Fruit fly (Drosophila melanogaster) whole organism, embryonic: ENCODE measurements around the gene CG14227.

Experiments used
- Asciz ChIP-seq: fragments of 200-800 bp; sonication (Bioruptor generic); optimal IDR thresholded peaks from 2 replicates; lab custom pipeline; 2017; ENCODE audit warnings: missing biosample characterization, mild to moderate bottlenecking, missing genetic modification characterization, missing genetic modification reagents
- Atf6 ChIP-seq: fragments of 200-800 bp; sonication (Bioruptor generic); IDR thresholded peaks from 2 replicates; pipeline ENCODE4 v1.3.6; 2022; ENCODE audit warnings: missing biosample characterization, missing genetic modification characterization
- Awh ChIP-seq: fragments of 200-800 bp; sonication (Bioruptor generic); IDR thresholded peaks from 2 replicates; pipeline ENCODE4, ENCODE4 v1.3.6; 2022; ENCODE audit warnings: missing biosample characterization, missing genetic modification characterization
- B-H2 ChIP-seq: fragments of 200-800 bp; sonication (Bioruptor generic); optimal IDR thresholded peaks from 2 replicates; lab custom pipeline; 2018; ENCODE audit warnings: missing biosample characterization, mild to moderate bottlenecking, missing genetic modification characterization
- CG10959 ChIP-seq: fragments of 200-800 bp; sonication (Bioruptor generic); IDR thresholded peaks from 2 replicates; pipeline ENCODE4 v1.3.6; 2022; ENCODE audit warnings: missing biosample characterization, missing genetic modification characterization
- CG12299 ChIP-seq: fragments of 200-800 bp; sonication (Bioruptor generic); optimal IDR thresholded peaks from 2 replicates; lab custom pipeline; 2018; ENCODE audit warnings: missing biosample characterization, mild to moderate bottlenecking, missing genetic modification characterization
- CG12659 ChIP-seq: fragments of 200-800 bp; sonication (Bioruptor generic); optimal IDR thresholded peaks from 3 replicates; lab custom pipeline; 2017; ENCODE audit warnings: mild to moderate bottlenecking, missing biosample characterization, missing genetic modification reagents, missing genetic modification characterization
- CG12942 ChIP-seq: fragments of 200-800 bp; sonication (Bioruptor generic); optimal IDR thresholded peaks from 3 replicates; lab custom pipeline; 2016; ENCODE audit warnings: missing biosample characterization, missing genetic modification characterization
- CG13424 ChIP-seq: fragments of 200-800 bp; sonication (Bioruptor generic); optimal IDR thresholded peaks from 2 replicates; lab custom pipeline; 2019; ENCODE audit warnings: missing biosample characterization, mild to moderate bottlenecking, missing genetic modification characterization, moderate library complexity
- CG15011 ChIP-seq: fragments of 200-800 bp; sonication (Bioruptor generic); optimal IDR thresholded peaks from 3 replicates; lab custom pipeline; 2018; ENCODE audit warnings: missing biosample characterization, mild to moderate bottlenecking, missing genetic modification characterization
- CG15073 ChIP-seq: fragments of 200-800 bp; sonication (Bioruptor generic); optimal IDR thresholded peaks from 2 replicates; lab custom pipeline; 2016; ENCODE audit warnings: missing biosample characterization, missing genetic modification characterization
- CG15696 ChIP-seq: fragments of 200-800 bp; sonication (Bioruptor generic); optimal IDR thresholded peaks from 2 replicates; lab custom pipeline; 2019; ENCODE audit warnings: missing biosample characterization, mild to moderate bottlenecking, missing genetic modification characterization, moderate library complexity
- CG1602 ChIP-seq: fragments of 200-800 bp; sonication (Bioruptor generic); optimal IDR thresholded peaks from 3 replicates; lab custom pipeline; 2016; ENCODE audit warnings: missing biosample characterization, missing genetic modification characterization
- CG1647 ChIP-seq: fragments of 200-800 bp; sonication (Bioruptor generic); optimal IDR thresholded peaks from 3 replicates; lab custom pipeline; 2016; ENCODE audit warnings: missing biosample characterization, missing genetic modification characterization
- CG18599 ChIP-seq: fragments of 200-800 bp; sonication (Bioruptor generic); optimal IDR thresholded peaks from 3 replicates; lab custom pipeline; 2017; ENCODE audit warnings: missing biosample characterization, missing genetic modification characterization, mild to moderate bottlenecking, moderate library complexity, missing genetic modification reagents
- CG2116 ChIP-seq: fragments of 200-800 bp; sonication (Bioruptor generic); optimal IDR thresholded peaks from 3 replicates; lab custom pipeline; 2018; ENCODE audit warnings: missing biosample characterization, mild to moderate bottlenecking, missing genetic modification characterization
- CG2129 ChIP-seq: fragments of 200-800 bp; sonication (Bioruptor generic); IDR thresholded peaks from 2 replicates; pipeline ENCODE4 v1.3.6; 2022; ENCODE audit warnings: missing biosample characterization, missing genetic modification characterization; ENCODE audit not compliant: partially characterized antibody
- CG31224 ChIP-seq: fragments of 200-800 bp; sonication (Bioruptor generic); IDR thresholded peaks from 2 replicates; pipeline ENCODE4 v1.3.6; 2022; ENCODE audit warnings: missing biosample characterization, missing genetic modification characterization
- CG3163 ChIP-seq: fragments of 200-800 bp; sonication (Bioruptor generic); optimal IDR thresholded peaks from 3 replicates; lab custom pipeline; 2016; ENCODE audit warnings: missing biosample characterization, missing genetic modification characterization
- CG3407 ChIP-seq: fragments of 200-800 bp; sonication (Bioruptor generic); optimal IDR thresholded peaks from 2 replicates; lab custom pipeline; 2018; ENCODE audit warnings: missing biosample characterization, mild to moderate bottlenecking, missing genetic modification characterization
- CG34224 ChIP-seq: fragments of 200-800 bp; sonication (Bioruptor generic); IDR thresholded peaks from 3 replicates; pipeline ENCODE4 v1.3.6; 2022; ENCODE audit warnings: missing biosample characterization, missing genetic modification characterization; ENCODE audit not compliant: partially characterized antibody
- CG3995 ChIP-seq: fragments of 200-800 bp; sonication (Bioruptor generic); optimal IDR thresholded peaks from 3 replicates; lab custom pipeline; 2016; ENCODE audit warnings: missing biosample characterization, missing genetic modification characterization
- CG7271 ChIP-seq: fragments of 200-800 bp; sonication (Bioruptor generic); optimal IDR thresholded peaks from 2 replicates; lab custom pipeline; 2018; ENCODE audit warnings: missing biosample characterization, mild to moderate bottlenecking, missing genetic modification characterization, moderate library complexity
- CG7372 ChIP-seq: fragments of 200-800 bp; sonication (Bioruptor generic); IDR thresholded peaks from 2 replicates; pipeline ENCODE4 v1.3.6; 2022; ENCODE audit warnings: missing biosample characterization, missing genetic modification characterization
- CG7963 ChIP-seq: fragments of 200-800 bp; sonication (Bioruptor generic); IDR thresholded peaks from 3 replicates; pipeline ENCODE4 v1.3.6; 2022; ENCODE audit warnings: missing biosample characterization, missing genetic modification characterization; ENCODE audit not compliant: partially characterized antibody
- D19A ChIP-seq: fragments of 200-800 bp; optimal IDR thresholded peaks from 3 replicates; lab custom pipeline; 2019; ENCODE audit warnings: missing biosample characterization, mild to moderate bottlenecking, missing genetic modification characterization, moderate library complexity
- Fer3 ChIP-seq: fragments of 200-800 bp; sonication (Bioruptor generic); optimal IDR thresholded peaks from 2 replicates; lab custom pipeline; 2018; ENCODE audit warnings: missing biosample characterization, mild to moderate bottlenecking, missing genetic modification characterization, moderate library complexity
- Jarid2 ChIP-seq: fragments of 200-800 bp; sonication (Bioruptor generic); optimal IDR thresholded peaks from 3 replicates; lab custom pipeline; 2017; ENCODE audit warnings: mild to moderate bottlenecking, missing biosample characterization, missing genetic modification reagents, missing genetic modification characterization
- Meics ChIP-seq: fragments of 200-800 bp; sonication (Bioruptor generic); optimal IDR thresholded peaks from 2 replicates; lab custom pipeline; 2017; ENCODE audit warnings: missing biosample characterization, mild to moderate bottlenecking, missing genetic modification characterization
- Scr ChIP-seq: fragments of 200-800 bp; sonication (Bioruptor generic); IDR thresholded peaks from 2 replicates; pipeline ENCODE4 v1.3.6; 2022; ENCODE audit warnings: missing biosample characterization, missing genetic modification characterization; ENCODE audit not compliant: partially characterized antibody
- abd-A ChIP-seq: fragments of 200-800 bp; sonication (Bioruptor generic); optimal IDR thresholded peaks from 3 replicates; lab custom pipeline; 2019; ENCODE audit warnings: missing biosample characterization, mild to moderate bottlenecking, missing genetic modification characterization, moderate library complexity
- bsh ChIP-seq, 2 experiments: fragments of 200-800 bp; sonication (Bioruptor generic); optimal IDR thresholded peaks; 2 replicates each; lab custom pipeline; 2017 to 2018; ENCODE audit warnings: mild to moderate bottlenecking in 2 of 2, missing biosample characterization in 2 of 2, missing genetic modification characterization in 2 of 2, moderate library complexity in 1 of 2
- btn ChIP-seq: fragments of 200-800 bp; sonication (Bioruptor generic); optimal IDR thresholded peaks from 2 replicates; lab custom pipeline; 2016; ENCODE audit warnings: missing biosample characterization, missing genetic modification characterization
- chn ChIP-seq: fragments of 200-800 bp; sonication (Bioruptor generic); optimal IDR thresholded peaks from 2 replicates; lab custom pipeline; 2016; ENCODE audit warnings: missing biosample characterization, missing genetic modification characterization
- cwo ChIP-seq: fragments of 200-800 bp; sonication (Bioruptor generic); optimal IDR thresholded peaks from 3 replicates; lab custom pipeline; 2017; ENCODE audit warnings: missing biosample characterization, missing genetic modification characterization, mild to moderate bottlenecking, moderate library complexity, missing genetic modification reagents
- hth ChIP-seq: fragments of >200 bp; optimal IDR thresholded peaks from 2 replicates; lab custom pipeline; 2017; ENCODE audit warnings: inconsistent platforms
- klu ChIP-seq: fragments of 200-800 bp; sonication (Bioruptor generic); IDR thresholded peaks from 2 replicates; pipeline ENCODE4 v1.3.6; 2022; ENCODE audit warnings: missing biosample characterization, missing genetic modification characterization
- mld ChIP-seq: fragments of 200-800 bp; sonication (Bioruptor generic); IDR thresholded peaks from 3 replicates; pipeline ENCODE4 v1.3.6; 2022; ENCODE audit warnings: missing biosample characterization, missing genetic modification characterization; ENCODE audit not compliant: partially characterized antibody
- ranshi ChIP-seq: fragments of 200-800 bp; sonication (Bioruptor generic); IDR thresholded peaks from 2 replicates; pipeline ENCODE4 v1.3.6; 2022; ENCODE audit warnings: missing biosample characterization, missing genetic modification characterization
- salm ChIP-seq: fragments of 200-800 bp; sonication (Bioruptor generic); optimal IDR thresholded peaks from 2 replicates; lab custom pipeline; 2018; ENCODE audit warnings: missing biosample characterization, mild to moderate bottlenecking, missing genetic modification characterization
- sr ChIP-seq: fragments of 200-800 bp; sonication (Bioruptor generic); IDR thresholded peaks from 3 replicates; pipeline ENCODE4 v1.3.6; 2022; ENCODE audit warnings: missing biosample characterization, missing genetic modification characterization
- stc ChIP-seq: fragments of 200-800 bp; sonication (Bioruptor generic); IDR thresholded peaks from 2 replicates; pipeline ENCODE4 v1.3.6; 2022; ENCODE audit warnings: missing biosample characterization, missing genetic modification characterization
- tna ChIP-seq: fragments of 200-800 bp; sonication (Bioruptor generic); IDR thresholded peaks from 2 replicates; pipeline ENCODE4 v1.3.6; 2022; ENCODE audit warnings: missing biosample characterization, missing genetic modification characterization; ENCODE audit not compliant: partially characterized antibody
- trh ChIP-seq: fragments of 200-800 bp; sonication (Bioruptor generic); optimal IDR thresholded peaks from 2 replicates; lab custom pipeline; 2016; ENCODE audit warnings: missing biosample characterization, missing genetic modification characterization
- ttk ChIP-seq: fragments of 200-800 bp; sonication (Bioruptor generic); IDR thresholded peaks from 2 replicates; pipeline ENCODE4 v2.1.2; 2022; ENCODE audit warnings: missing biosample characterization, missing genetic modification characterization
- tup ChIP-seq: fragments of 200-800 bp; sonication (Bioruptor generic); optimal IDR thresholded peaks from 2 replicates; lab custom pipeline; 2016; ENCODE audit warnings: missing biosample characterization, mild to moderate bottlenecking, missing genetic modification characterization, moderate library complexity
- vnd ChIP-seq: fragments of 200-800 bp; sonication (Bioruptor generic); IDR thresholded peaks from 3 replicates; pipeline ENCODE4 v1.3.6; 2022; ENCODE audit warnings: missing biosample characterization, missing genetic modification characterization; ENCODE audit not compliant: partially characterized antibody
- wdn ChIP-seq: fragments of 200-800 bp; sonication (Bioruptor generic); IDR thresholded peaks from 2 replicates; pipeline ENCODE4 v1.3.6; 2022; ENCODE audit warnings: missing biosample characterization, missing genetic modification characterization
- z ChIP-seq: fragments of 200-800 bp; sonication (Bioruptor generic); IDR thresholded peaks from 3 replicates; pipeline ENCODE4 v1.3.6; 2022; ENCODE audit warnings: missing biosample characterization, missing genetic modification characterization
- zen ChIP-seq: fragments of 200-800 bp; sonication (Bioruptor generic); optimal IDR thresholded peaks from 3 replicates; lab custom pipeline; 2018; ENCODE audit warnings: missing biosample characterization, mild to moderate bottlenecking, missing genetic modification characterization, moderate library complexity
- zfh2 ChIP-seq: fragments of 200-800 bp; sonication (Bioruptor generic); optimal IDR thresholded peaks from 2 replicates; lab custom pipeline; 2016; ENCODE audit warnings: missing biosample characterization, missing genetic modification characterization

Gene CG14227

dm6 chrX:19704083-19704482, 15.3 kb upstream of the CG14227 start, which contains the start of the genes CG14230 and CG14232 (continued):
- TF ChIP-seq B-H2 (GFP tag; lab: Kevin White, UChicago) (no peak), salm (tag; lab: Kevin White, UChicago) (no peak), klu (no peak), hth (no peak), btn (no peak), CG3995 (no peak), CG12659 (peak; percentile 51), tna (GFP tag; lab: Robert Waterston, UW) (no peak), zfh2 (GFP tag; lab: Kevin White, UChicago) (peak; percentile 6), CG15011 (GFP tag; lab: Kevin White, UChicago) (no peak), trh (GFP tag; lab: Kevin White, UChicago) (no peak), CG12299 (no peak), z (no peak), CG3163 (GFP tag; lab: Kevin White, UChicago) (no peak), Jarid2 (no peak), Asciz (GFP tag; lab: Kevin White, UChicago) (no peak), wdn (GFP tag; lab: Robert Waterston, UW) (no peak), bsh (GFP tag; optimal IDR thresholded peaks at IDR 0.05; lab: Kevin White, UChicago) (no peak), D19A (no peak), stc (GFP tag; lab: Robert Waterston, UW) (no peak), Awh (GFP tag; lab: Robert Waterston, UW) (no peak), CG12942 (GFP tag; lab: Kevin White, UChicago) (no peak), CG15073 (GFP tag; lab: Kevin White, UChicago) (no peak), CG18599 (GFP tag; lab: Kevin White, UChicago) (no peak), sr (no peak), ttk (no peak), CG10959 (GFP tag; lab: Robert Waterston, UW) (no peak), CG7271 (no peak), mld (no peak), CG1602 (no peak), CG31224 (GFP tag; lab: Robert Waterston, UW) (no peak), CG2116 (peak; percentile 56), vnd (GFP tag; lab: Robert Waterston, UW) (no peak), CG1647 (GFP tag; lab: Kevin White, UChicago) (no peak), Meics (GFP tag; lab: Kevin White, UChicago) (no peak), zen (tag; lab: Kevin White, UChicago) (no peak), CG3407 (GFP tag; lab: Kevin White, UChicago) (no peak), Atf6 (GFP tag; lab: Robert Waterston, UW) (no peak), ranshi (no peak), CG15696 (tag; lab: Kevin White, UChicago) (no peak), Fer3 (tag; lab: Kevin White, UChicago) (no peak), CG13424 (tag; lab: Kevin White, UChicago) (no peak), cwo (GFP tag; lab: Kevin White, UChicago) (no peak), abd-A (tag; lab: Kevin White, UChicago) (no peak), Scr (GFP tag; lab: Robert Waterston, UW) (0 out of 2 replicates have a peak, but pooled peaks have one; percentile 33), CG7372 (no peak), chn (GFP tag; lab: Kevin White, UChicago) (no peak), CG7963 (GFP tag; lab: Robert Waterston, UW) (no peak), CG34224 (GFP tag; lab: Robert Waterston, UW) (peak; percentile 56; the same call in 2 of the 3 replicates), tup (GFP tag; lab: Kevin White, UChicago) (no peak), CG2129 (no peak)
